Fruit fly (Drosophila melanogaster) whole organism, adult: Measurements from ENCODE around the gene fray.

ENCODE experiments used
- CG5204 ChIP-seq: fragments of 200-800 bp; sonication (Bioruptor generic); optimal IDR thresholded peaks from 2 replicates; lab custom pipeline; 2016; ENCODE audit warnings: missing biosample characterization, missing genetic modification characterization
- Mnt ChIP-seq: fragments of 200-800 bp; sonication (Bioruptor generic); optimal IDR thresholded peaks from 2 replicates; lab custom pipeline; 2016; ENCODE audit warnings: missing biosample characterization, mild to moderate bottlenecking, missing genetic modification characterization

DNA sequence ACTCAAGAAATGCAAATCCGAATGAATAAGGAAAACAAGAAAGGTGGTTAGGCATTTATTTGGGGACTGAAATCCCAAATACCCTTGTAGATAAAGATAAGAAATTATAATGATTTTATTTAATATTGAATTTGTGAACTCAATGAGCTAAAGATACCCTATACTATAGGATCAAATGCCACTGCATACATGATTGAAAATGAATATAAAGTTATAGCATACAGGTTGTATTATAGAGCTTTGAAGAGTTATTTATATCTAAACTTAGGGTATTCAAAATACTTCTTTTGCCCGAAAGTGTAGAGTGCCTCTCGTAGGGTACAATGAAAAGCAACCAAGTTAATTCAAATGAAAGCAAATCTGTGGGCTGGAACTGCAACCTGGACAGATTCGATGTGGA lies 43.1 kb downstream of the fray start:
- no peak for TF ChIP-seq Mnt (GFP tag; lab: Kevin White, UChicago)
- no peak for TF ChIP-seq CG5204 (GFP tag; lab: Kevin White, UChicago)
